Fruit fly (Drosophila melanogaster) whole organism, adult: ENCODE results near the gene CG12592.
"Not testable (repeated sequence)": the region's sequence is repeated elsewhere in the genome, so short reads cannot be mapped to it uniquely, and the experiment has no call there.

Experiments used
- CG11617 ChIP-seq: fragments of 200-800 bp; sonication (Bioruptor generic); optimal IDR thresholded peaks from 2 replicates; lab custom pipeline; 2017; ENCODE audit warnings: mild to moderate bottlenecking, missing biosample characterization, missing genetic modification reagents, missing genetic modification characterization
- CG12768 ChIP-seq: fragments of 200-800 bp; sonication (Bioruptor generic); optimal IDR thresholded peaks from 2 replicates; lab custom pipeline; 2017; ENCODE audit warnings: missing biosample characterization, missing genetic modification characterization, mild to moderate bottlenecking, moderate library complexity, missing genetic modification reagents
- CG14711 ChIP-seq: fragments of 200-800 bp; sonication (Bioruptor generic); optimal IDR thresholded peaks from 2 replicates; lab custom pipeline; 2018; ENCODE audit warnings: missing biosample characterization, mild to moderate bottlenecking, missing genetic modification characterization, moderate library complexity
- CG1620 ChIP-seq: fragments of 200-800 bp; sonication (Bioruptor generic); optimal IDR thresholded peaks from 2 replicates; lab custom pipeline; 2016; ENCODE audit warnings: missing biosample characterization, missing genetic modification characterization
- CG33017 ChIP-seq: fragments of 200-800 bp; sonication (Bioruptor generic); optimal IDR thresholded peaks from 2 replicates; lab custom pipeline; 2018; ENCODE audit warnings: missing biosample characterization, mild to moderate bottlenecking, missing genetic modification characterization, moderate library complexity
- CG5204 ChIP-seq: fragments of 200-800 bp; sonication (Bioruptor generic); optimal IDR thresholded peaks from 2 replicates; lab custom pipeline; 2016; ENCODE audit warnings: missing biosample characterization, missing genetic modification characterization
- CG7045 ChIP-seq: fragments of 200-800 bp; sonication (Bioruptor generic); optimal IDR thresholded peaks from 2 replicates; lab custom pipeline; 2017; ENCODE audit warnings: missing biosample characterization, mild to moderate bottlenecking, missing genetic modification characterization
- CG7101 ChIP-seq: fragments of 200-800 bp; sonication (Bioruptor generic); optimal IDR thresholded peaks from 2 replicates; lab custom pipeline; 2018; ENCODE audit warnings: missing biosample characterization, mild to moderate bottlenecking, missing genetic modification characterization, moderate library complexity
- Clk ChIP-seq: fragments of 200-800 bp; sonication (Bioruptor generic); optimal IDR thresholded peaks from 2 replicates; lab custom pipeline; 2017; ENCODE audit warnings: missing biosample characterization, missing genetic modification characterization
- Crg-1 ChIP-seq: fragments of 200-800 bp; sonication (Bioruptor generic); optimal IDR thresholded peaks from 2 replicates; lab custom pipeline; 2016; ENCODE audit warnings: missing biosample characterization, missing genetic modification characterization
- Hr96 ChIP-seq: fragments of 200-800 bp; sonication (Bioruptor generic); optimal IDR thresholded peaks from 2 replicates; lab custom pipeline; 2016; ENCODE audit warnings: missing biosample characterization, missing genetic modification characterization
- Mnt ChIP-seq: fragments of 200-800 bp; sonication (Bioruptor generic); optimal IDR thresholded peaks from 2 replicates; lab custom pipeline; 2016; ENCODE audit warnings: missing biosample characterization, mild to moderate bottlenecking, missing genetic modification characterization
- bab1 ChIP-seq: fragments of 200-800 bp; sonication (Bioruptor generic); optimal IDR thresholded peaks from 3 replicates; lab custom pipeline; 2019; ENCODE audit warnings: missing biosample characterization, mild to moderate bottlenecking, missing genetic modification characterization, moderate library complexity
- cic ChIP-seq: fragments of 200-800 bp; sonication (Bioruptor generic); optimal IDR thresholded peaks from 2 replicates; lab custom pipeline; 2017; ENCODE audit warnings: missing biosample characterization, mild to moderate bottlenecking, missing genetic modification characterization, moderate library complexity
- cnc ChIP-seq, 2 experiments: fragments of >200 bp; optimal IDR thresholded peaks; 2 replicates each; lab custom pipeline; 2017
- kay ChIP-seq: fragments of 200-800 bp; sonication (Bioruptor generic); peaks from one replicate; lab custom pipeline; 2016; ENCODE audit warnings: missing biosample characterization, missing genetic modification characterization, borderline replicate concordance
- ovo ChIP-seq: fragments of 200-800 bp; sonication (Bioruptor generic); optimal IDR thresholded peaks from 2 replicates; lab custom pipeline; 2016; ENCODE audit warnings: missing biosample characterization, missing genetic modification characterization
- pad ChIP-seq: fragments of 200-800 bp; sonication (Bioruptor generic); optimal IDR thresholded peaks from 3 replicates; lab custom pipeline; 2017; ENCODE audit warnings: missing biosample characterization, missing genetic modification characterization, mild to moderate bottlenecking, moderate library complexity, missing genetic modification reagents
- tj ChIP-seq: fragments of 200-800 bp; sonication (Bioruptor generic); optimal IDR thresholded peaks from 3 replicates; lab custom pipeline; 2017; ENCODE audit warnings: missing biosample characterization, mild to moderate bottlenecking, missing genetic modification characterization, moderate library complexity
- toe ChIP-seq: fragments of 200-800 bp; sonication (Bioruptor generic); optimal IDR thresholded peaks from 2 replicates; lab custom pipeline; 2016; ENCODE audit warnings: missing biosample characterization, missing genetic modification characterization

CG12592 gene

dm6 chr3R:10340649-10341048 is 2.5 kb downstream of the CG12592 start, which contains the start of gene CG18545:
Gene CG18545, plus strand, starts transcription at chr3R:10340949.
- TF ChIP-seq Clk (GFP tag; lab: Kevin White, UChicago); CG5204; Crg-1 (GFP tag; lab: Kevin White, UChicago): not testable (repeated sequence)

- not testable (repeated sequence) for TF ChIP-seq CG1620 (GFP tag; lab: Kevin White, UChicago); cnc (optimal IDR thresholded peaks at IDR 0.05; lab: Kevin White, UChicago); CG7045 (GFP tag; lab: Kevin White, UChicago)
These were observed 10.3 kb downstream of the CG12592 start, which contains the start of gene CG31406 for dm6 chr3R:10348461-10348860. Gene CG31406, plus strand, starts transcription at chr3R:10348761.

- peak; percentile 63 for TF ChIP-seq bab1
- TF ChIP-seq ovo: peak; percentile 13
- TF ChIP-seq Mnt (GFP tag; lab: Kevin White, UChicago): peak; percentile 0
- TF ChIP-seq CG14711 (tag; lab: Kevin White, UChicago): no peak
These were observed 11.8 kb downstream of the CG12592 start, which contains the start of gene jumu for dm6 chr3R:10349987-10350386. Gene jumu, plus strand, starts transcription at chr3R:10350182.

dm6 chr3R:10350741-10351629 is 12.8 kb downstream of the CG12592 start:
- peak; percentile 7 for TF ChIP-seq Clk (GFP tag; lab: Kevin White, UChicago)
- TF ChIP-seq CG14711 (tag; lab: Kevin White, UChicago): peak; percentile 74
- TF ChIP-seq CG7045 (GFP tag; lab: Kevin White, UChicago): peak; percentile 54
- no peak for TF ChIP-seq cnc (optimal IDR thresholded peaks at IDR 0.05; lab: Kevin White, UChicago)
- peak; percentile 59 for TF ChIP-seq Crg-1 (GFP tag; lab: Kevin White, UChicago)
- peak; percentile 69 for TF ChIP-seq CG7101
- TF ChIP-seq kay (GFP tag; lab: Kevin White, UChicago): peak; percentile 87
- TF ChIP-seq tj (GFP tag; lab: Kevin White, UChicago): no peak
- TF ChIP-seq toe (GFP tag; lab: Kevin White, UChicago): peak; percentile 35
- peak; percentile 80 for TF ChIP-seq bab1
- peak; percentile 72 for TF ChIP-seq CG33017 (tag; lab: Kevin White, UChicago)
- peak; percentile 47 for TF ChIP-seq Mnt (GFP tag; lab: Kevin White, UChicago)
- TF ChIP-seq Hr96 (GFP tag; lab: Kevin White, UChicago): peak; percentile 34
- TF ChIP-seq ovo: no peak
- TF ChIP-seq cic: peak; percentile 40
- TF ChIP-seq CG1620 (GFP tag; lab: Kevin White, UChicago): peak; percentile 52
- peak; percentile 55 for TF ChIP-seq CG12768 (GFP tag; lab: Kevin White, UChicago)
- TF ChIP-seq CG11617: peak; percentile 49
- TF ChIP-seq CG5204: peak; percentile 58
- TF ChIP-seq pad: peak; percentile 100

- no peak for TF ChIP-seq CG1620 (GFP tag; lab: Kevin White, UChicago)
- peak; percentile 36 for TF ChIP-seq cic
- no peak for TF ChIP-seq CG7045 (GFP tag; lab: Kevin White, UChicago)
- no peak for TF ChIP-seq bab1
- TF ChIP-seq CG33017 (tag; lab: Kevin White, UChicago): peak; percentile 43
- TF ChIP-seq CG14711 (tag; lab: Kevin White, UChicago): no peak
- TF ChIP-seq Hr96 (GFP tag; lab: Kevin White, UChicago): no peak
- TF ChIP-seq CG12768 (GFP tag; lab: Kevin White, UChicago): peak; percentile 15
- TF ChIP-seq pad: peak; percentile 93
- peak; percentile 92 for TF ChIP-seq tj (GFP tag; lab: Kevin White, UChicago)
- TF ChIP-seq toe (GFP tag; lab: Kevin White, UChicago): peak; percentile 38
These were observed 13.9 kb downstream of the CG12592 start for dm6 chr3R:10351960-10352458.

dm6 chr3R:10352844-10353243 is 14.7 kb downstream of the CG12592 start:
- no peak for TF ChIP-seq bab1
- TF ChIP-seq CG11617: no peak
- no peak for TF ChIP-seq kay (GFP tag; lab: Kevin White, UChicago)
- TF ChIP-seq CG7045 (GFP tag; lab: Kevin White, UChicago): no peak
- TF ChIP-seq CG7101: no peak
- no peak for TF ChIP-seq cic
- TF ChIP-seq cnc (optimal IDR thresholded peaks at IDR 0.05; lab: Kevin White, UChicago): no peak
- no peak for TF ChIP-seq CG12768 (GFP tag; lab: Kevin White, UChicago)
- TF ChIP-seq toe (GFP tag; lab: Kevin White, UChicago): no peak
